Fruit fly (Drosophila melanogaster): ENCODE data around the gene CG43658.

dm6 chrX:17478383-17478782 is 82.6 kb downstream of the CG43658 start:
- TF ChIP-seq CG8478 (optimal IDR thresholded peaks at IDR 0.05) (no peak), CTCF (optimal IDR thresholded peaks at IDR 0.05) (no peak)

All from S2 (cell line).